Fruit fly (Drosophila melanogaster): Measurements from ENCODE around the gene ND-51.
A peak's percentile ranks its signal among the peaks of the same experiment; 100 is the strongest.

The ND-51 gene

dm6 chr2L:6046865-6047264 is 15.7 kb downstream of the ND-51 start:
- no peak for TF ChIP-seq CG6654 (GFP tag; optimal IDR thresholded peaks at IDR 0.05)
- peak; percentile 83 for TF ChIP-seq sr (GFP tag; IDR thresholded peaks at IDR 0.05)
- TF ChIP-seq Dad (GFP tag; optimal IDR thresholded peaks at IDR 0.05), result no peak
- TF ChIP-seq CG6175 (GFP tag; IDR thresholded peaks at IDR 0.05), result 0 out of 3 replicates have a peak, but pooled peaks have one; percentile 23
- peak; percentile 1 for TF ChIP-seq ftz-f1 (GFP tag; optimal IDR thresholded peaks at IDR 0.05)
- 0 out of 2 replicates have a peak, but pooled peaks have one; percentile 11 for TF ChIP-seq amos (GFP tag; IDR thresholded peaks at IDR 0.05; ENCODE audit: partially characterized antibody)
- no peak for TF ChIP-seq B-H1 (GFP tag; IDR thresholded peaks at IDR 0.05)
- peak; percentile 79 for TF ChIP-seq Med (GFP tag)

dm6 chr2L:6045972-6046718 is 16.4 kb downstream of the ND-51 start, which contains the start of gene Pfas:
Gene Pfas (minus strand): TSS chr2L:6046050.
- TF ChIP-seq danr (GFP tag; IDR thresholded peaks at IDR 0.05) (no peak), CG17328 (GFP tag; IDR thresholded peaks at IDR 0.05) (0 out of 2 replicates have a peak, but pooled peaks have one; percentile 13), CG7987 (GFP tag; optimal IDR thresholded peaks at IDR 0.05) (peak; percentile 74), disco-r (GFP tag; optimal IDR thresholded peaks at IDR 0.05) (no peak), Kr (GFP tag; optimal IDR thresholded peaks at IDR 0.05) (no peak), dati (GFP tag; IDR thresholded peaks at IDR 0.05) (no peak), dimm (GFP tag; IDR thresholded peaks at IDR 0.05) (no peak), CG13775 (GFP tag; optimal IDR thresholded peaks at IDR 0.05) (no peak), CG31224 (GFP tag; IDR thresholded peaks at IDR 0.05) (no peak), CG1792 (GFP tag; optimal IDR thresholded peaks at IDR 0.05) (peak; percentile 57), Ada2b (GFP tag; IDR thresholded peaks at IDR 0.05) (peak; percentile 39; the same call in 1 of the 2 replicates), ase (GFP tag; IDR thresholded peaks at IDR 0.05) (no peak), ab (GFP tag; optimal IDR thresholded peaks at IDR 0.05) (no peak), rib (GFP tag; IDR thresholded peaks at IDR 0.05) (peak; percentile 53), CG4707 (GFP tag; optimal IDR thresholded peaks at IDR 0.05) (no peak), klu (GFP tag; IDR thresholded peaks at IDR 0.05) (no peak), Hr39 (optimal IDR thresholded peaks at IDR 0.05) (no peak), B-H2 (GFP tag; optimal IDR thresholded peaks at IDR 0.05) (peak; percentile 83), Ets97D (GFP tag; optimal IDR thresholded peaks at IDR 0.05) (peak; percentile 33), CG7786 (GFP tag; optimal IDR thresholded peaks at IDR 0.05) (peak; percentile 56), lbe (GFP tag; optimal IDR thresholded peaks at IDR 0.05) (peak; percentile 35), CG4730 (GFP tag; IDR thresholded peaks at IDR 0.05) (no peak), CG10654 (GFP tag; optimal IDR thresholded peaks at IDR 0.05) (peak; percentile 30), cg (GFP tag; optimal IDR thresholded peaks at IDR 0.05) (no peak), NC2β (GFP tag; optimal IDR thresholded peaks at IDR 0.05) (peak; percentile 12), CG9797 (GFP tag; optimal IDR thresholded peaks at IDR 0.05) (no peak), HLH54F (GFP tag; optimal IDR thresholded peaks at IDR 0.05) (peak; percentile 72), al (GFP tag; IDR thresholded peaks at IDR 0.05) (0 out of 2 replicates have a peak, but pooled peaks have one; percentile 31), CG15601 (tag; optimal IDR thresholded peaks at IDR 0.05) (peak; percentile 52), CG17568 (GFP tag; optimal IDR thresholded peaks at IDR 0.05) (no peak), vvl (GFP tag; IDR thresholded peaks at IDR 0.05) (peak; percentile 47; the same call in 1 of the 2 replicates), BEAF-32 (GFP tag; optimal IDR thresholded peaks at IDR 0.05) (no peak), Gsc (GFP tag; IDR thresholded peaks at IDR 0.05) (no peak), D19A (tag; optimal IDR thresholded peaks at IDR 0.05) (no peak), CG14667 (GFP tag; IDR thresholded peaks at IDR 0.05) (no peak), Sin3A (optimal IDR thresholded peaks at IDR 0.05) (no peak), CG31388 (GFP tag; optimal IDR thresholded peaks at IDR 0.05) (no peak), fu2 (GFP tag; optimal IDR thresholded peaks at IDR 0.05) (peak; percentile 64), crol (GFP tag; IDR thresholded peaks at IDR 0.05) (no peak), dan (GFP tag; IDR thresholded peaks at IDR 0.05) (no peak), CG2116 (GFP tag; optimal IDR thresholded peaks at IDR 0.05) (no peak), lab (GFP tag; optimal IDR thresholded peaks at IDR 0.05) (peak; percentile 83)
